Fruit fly (Drosophila melanogaster): Measurements from ENCODE around the gene CG8132.

- no peak for TF ChIP-seq esn (GFP tag; optimal IDR thresholded peaks at IDR 0.05)
- no peak for TF ChIP-seq CG3032 (tag; optimal IDR thresholded peaks at IDR 0.05)
- no peak for TF ChIP-seq CG8632 (GFP tag; optimal IDR thresholded peaks at IDR 0.05)
- no peak for TF ChIP-seq Eip78C (GFP tag)
- no peak for TF ChIP-seq Met (GFP tag; optimal IDR thresholded peaks at IDR 0.05)
- no peak for TF ChIP-seq CG10631 (GFP tag; optimal IDR thresholded peaks at IDR 0.05)
Observed at dm6 chr3R:9392421-9392820, 8.9 kb upstream of the CG8132 start.
